Worm (Caenorhabditis elegans) whole organism, L4 larva: ENCODE data around the gene W08E12.6.

ENCODE experiments used
- D1046.2 ChIP-seq: fragments of 200-800 bp; sonication (Bioruptor generic); IDR thresholded peaks from 2 replicates; pipeline ENCODE4 v1.3.6; 2022; ENCODE audit warnings: missing genetic modification characterization, missing compliant biosample characterization
- F37D6.2 ChIP-seq: sonication (generic microtip); optimal IDR thresholded peaks from 2 replicates; lab custom pipeline; 2016; ENCODE audit warnings: mild to moderate bottlenecking, missing genetic modification characterization, missing compliant biosample characterization
- Y48G9A.11 ChIP-seq: fragments of 200-800 bp; sonication (Bioruptor generic); IDR thresholded peaks from 2 replicates; pipeline ENCODE4 v1.3.6; 2022; ENCODE audit warnings: missing genetic modification reagents, missing genetic modification characterization, missing compliant biosample characterization
- ZK337.2 ChIP-seq: fragments of 200-800 bp; sonication (Bioruptor generic); IDR thresholded peaks from 2 replicates; pipeline ENCODE4 v1.3.6; 2022; ENCODE audit warnings: missing genetic modification reagents, missing genetic modification characterization, missing compliant biosample characterization
- aly-2 ChIP-seq: sonication (generic microtip); optimal IDR thresholded peaks from 2 replicates; lab custom pipeline; 2018; ENCODE audit warnings: missing biosample characterization, missing genetic modification characterization
- ceh-28 ChIP-seq: fragments of 150-350 bp; optimal IDR thresholded peaks from 2 replicates; lab custom pipeline; 2014; ENCODE audit warnings: missing biosample characterization, missing genetic modification reagents, missing genetic modification characterization
- daf-19 ChIP-seq: fragments of 200-800 bp; sonication (Bioruptor generic); conservative IDR thresholded peaks from 2 replicates; pipeline ENCODE4 v1.3.6; 2022; ENCODE audit warnings: missing genetic modification characterization, missing compliant biosample characterization
- dpl-1 ChIP-seq: fragments of 150-350 bp; optimal IDR thresholded peaks from 2 replicates; lab custom pipeline; 2014; ENCODE audit warnings: missing biosample characterization, missing genetic modification reagents, missing genetic modification characterization
- duxl-1 ChIP-seq: sonication (generic microtip); optimal IDR thresholded peaks from 2 replicates; lab custom pipeline; 2016; ENCODE audit warnings: mild to moderate bottlenecking, missing genetic modification characterization, moderate library complexity, missing compliant biosample characterization; ENCODE audit not compliant: poor library complexity
- dve-1 ChIP-seq: sonication (generic microtip); optimal IDR thresholded peaks from 2 replicates; lab custom pipeline; 2017; ENCODE audit warnings: antibody characterized with exemption, mild to moderate bottlenecking, missing genetic modification characterization, missing compliant biosample characterization; ENCODE audit not compliant: insufficient read depth
- egl-27 ChIP-seq: sonication (generic microtip); optimal IDR thresholded peaks from 3 replicates; lab custom pipeline; 2017; ENCODE audit warnings: missing biosample characterization, missing genetic modification reagents, missing genetic modification characterization
- gei-8 ChIP-seq: fragments of 200-800 bp; sonication (Bioruptor generic); optimal IDR thresholded peaks from 2 replicates; lab custom pipeline; 2018; ENCODE audit warnings: mild to moderate bottlenecking, missing genetic modification characterization, missing compliant biosample characterization
- hlh-11 ChIP-seq: fragments of 200-800 bp; sonication (Bioruptor generic); optimal IDR thresholded peaks from 2 replicates; lab custom pipeline; 2018; ENCODE audit warnings: mild to moderate bottlenecking, missing genetic modification characterization, missing compliant biosample characterization
- hlh-30 ChIP-seq: sonication (generic microtip); optimal IDR thresholded peaks from 2 replicates; lab custom pipeline; 2017; ENCODE audit warnings: antibody characterized with exemption, mild to moderate bottlenecking, missing genetic modification characterization, missing compliant biosample characterization; ENCODE audit not compliant: insufficient read depth
- madf-5 ChIP-seq, 2 experiments: fragments of 200-800 bp; sonication (Bioruptor generic); IDR thresholded peaks; 2 replicates each; pipeline ENCODE4 v1.3.6; 2022; ENCODE audit warnings: missing compliant biosample characterization in 2 of 2, missing genetic modification characterization in 2 of 2
- mdt-29 ChIP-seq: fragments of 200-800 bp; sonication (Bioruptor generic); IDR thresholded peaks from 2 replicates; pipeline ENCODE4 v1.3.6; 2022; ENCODE audit warnings: missing genetic modification reagents, missing genetic modification characterization, missing compliant biosample characterization
- mes-2 ChIP-seq: sonication (generic microtip); optimal IDR thresholded peaks from 2 replicates; lab custom pipeline; 2016; ENCODE audit warnings: missing genotype, mild to moderate bottlenecking, missing genetic modification characterization, missing compliant biosample characterization; ENCODE audit not compliant: poor library complexity, severe bottlenecking
- mxl-3 ChIP-seq: fragments of 200-800 bp; sonication (Bioruptor generic); optimal IDR thresholded peaks from 2 replicates; lab custom pipeline; 2018; ENCODE audit warnings: mild to moderate bottlenecking, missing genetic modification characterization, missing compliant biosample characterization
- nhr-111 ChIP-seq: fragments of 200-800 bp; sonication (Bioruptor generic); optimal IDR thresholded peaks from 2 replicates; lab custom pipeline; 2018; ENCODE audit warnings: mild to moderate bottlenecking, missing genetic modification characterization, missing compliant biosample characterization
- nhr-237 ChIP-seq: sonication (generic microtip); optimal IDR thresholded peaks from 2 replicates; lab custom pipeline; 2017; ENCODE audit warnings: missing biosample characterization, missing genetic modification characterization
- nhr-28 ChIP-seq: fragments of 150-350 bp; optimal IDR thresholded peaks from 2 replicates; lab custom pipeline; 2014; ENCODE audit warnings: missing biosample characterization, missing genetic modification characterization
- nhr-76 ChIP-seq: fragments of 150-350 bp; optimal IDR thresholded peaks from 2 replicates; lab custom pipeline; 2014; ENCODE audit warnings: missing biosample characterization, missing genetic modification characterization
- nhr-77 ChIP-seq: fragments of 150-350 bp; optimal IDR thresholded peaks from 2 replicates; lab custom pipeline; 2014; ENCODE audit warnings: missing biosample characterization, missing genetic modification characterization
- pqm-1 ChIP-seq: sonication (generic microtip); optimal IDR thresholded peaks from 2 replicates; lab custom pipeline; 2017; ENCODE audit warnings: missing biosample characterization, missing genetic modification characterization
- sdz-12 ChIP-seq: fragments of 200-800 bp; sonication (Bioruptor generic); optimal IDR thresholded peaks from 2 replicates; lab custom pipeline; 2018; ENCODE audit warnings: mild to moderate bottlenecking, missing genetic modification characterization, missing compliant biosample characterization
- set-16 ChIP-seq: fragments of 200-800 bp; sonication (Bioruptor generic); IDR thresholded peaks from 2 replicates; pipeline ENCODE4 v1.3.6; 2022; ENCODE audit warnings: missing genetic modification reagents, missing genetic modification characterization, missing compliant biosample characterization
- spr-3 ChIP-seq: fragments of 200-800 bp; sonication (Bioruptor generic); optimal IDR thresholded peaks from 2 replicates; lab custom pipeline; 2018; ENCODE audit warnings: mild to moderate bottlenecking, missing genetic modification characterization, missing compliant biosample characterization
- unc-62 ChIP-seq, 3 experiments: fragments of 150-350 bp in 1 of 3; sonication (generic microtip); optimal IDR thresholded peaks in 2 of 3; peaks in 1 of 3; 1 replicate in 1 of 3; 2 replicates in 2 of 3; lab custom pipeline; 2014 to 2017; ENCODE audit warnings: missing biosample characterization in 3 of 3, missing genetic modification characterization in 3 of 3, missing genetic modification reagents in 3 of 3, missing genotype in 1 of 3
- zag-1 ChIP-seq: fragments of 150-350 bp; optimal IDR thresholded peaks from 2 replicates; lab custom pipeline; 2014; ENCODE audit warnings: missing biosample characterization, missing genetic modification characterization

Gene W08E12.6

DNA sequence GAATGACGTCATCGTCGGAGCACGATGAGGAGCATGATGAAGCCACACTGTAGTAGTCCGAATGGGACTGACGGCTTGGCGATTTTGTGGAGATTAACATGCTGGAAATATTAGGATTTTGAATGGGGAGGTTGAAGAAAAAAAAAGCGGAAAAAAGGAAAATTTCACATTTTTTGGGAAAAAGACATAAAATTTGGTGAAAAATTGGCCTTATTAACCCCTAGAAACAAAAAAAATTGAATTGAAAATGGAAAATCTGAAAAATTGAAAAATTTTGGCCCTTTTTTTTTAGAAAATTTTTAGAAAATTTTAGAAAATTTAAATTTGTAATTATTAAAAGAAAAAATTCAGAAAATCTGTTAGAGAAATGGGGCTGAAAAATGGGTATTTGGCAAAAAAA, 25.1 kb upstream of the W08E12.6 start, which contains the start of gene T26C12.3:
T26C12.3 (minus strand) TSS at position 101 of the 400 bp plus-strand sequence.
- TF ChIP-seq nhr-111 (GFP tag; lab: Kevin White, UChicago), result no peak
- no peak for TF ChIP-seq daf-19 (GFP tag; lab: Robert Waterston, UW)
- TF ChIP-seq aly-2 (tag; lab: Kevin White, UChicago), result no peak
- no peak for TF ChIP-seq dpl-1 (GFP tag; lab: Kevin White, UChicago)
- no peak for TF ChIP-seq spr-3 (GFP tag; lab: Kevin White, UChicago)
- no peak for TF ChIP-seq Y48G9A.11
- no peak for TF ChIP-seq F37D6.2 (tag; lab: Kevin White, UChicago)

DNA sequence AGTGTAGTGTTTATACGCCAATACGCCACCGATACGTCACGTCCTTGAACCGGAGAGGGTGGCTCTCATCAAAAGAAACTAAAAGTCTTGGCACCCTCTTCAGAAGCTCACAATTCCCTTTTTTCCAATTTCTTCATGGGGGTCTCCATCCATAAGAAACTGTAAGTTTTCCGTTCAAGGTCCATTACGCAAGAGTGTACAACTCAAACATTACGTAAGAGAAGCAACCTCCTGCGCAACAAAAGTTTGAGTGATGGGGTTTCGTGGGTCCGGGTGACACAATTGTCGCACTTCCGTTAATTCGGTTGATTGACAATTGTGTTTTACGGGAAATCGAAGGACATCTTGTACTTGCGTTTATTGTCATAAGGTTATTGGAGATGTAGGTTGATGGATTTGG, 19.6 kb upstream of the W08E12.6 start:
- TF ChIP-seq ZK337.2 (GFP tag; lab: Robert Waterston, UW), result 0 out of 2 replicates have a peak, but pooled peaks have one; percentile 15
- TF ChIP-seq pqm-1, result no peak
- no peak for TF ChIP-seq nhr-237
- TF ChIP-seq nhr-28 (tag; lab: Kevin White, UChicago), result no peak
- TF ChIP-seq, all 104 proteins: peak for 1

DNA sequence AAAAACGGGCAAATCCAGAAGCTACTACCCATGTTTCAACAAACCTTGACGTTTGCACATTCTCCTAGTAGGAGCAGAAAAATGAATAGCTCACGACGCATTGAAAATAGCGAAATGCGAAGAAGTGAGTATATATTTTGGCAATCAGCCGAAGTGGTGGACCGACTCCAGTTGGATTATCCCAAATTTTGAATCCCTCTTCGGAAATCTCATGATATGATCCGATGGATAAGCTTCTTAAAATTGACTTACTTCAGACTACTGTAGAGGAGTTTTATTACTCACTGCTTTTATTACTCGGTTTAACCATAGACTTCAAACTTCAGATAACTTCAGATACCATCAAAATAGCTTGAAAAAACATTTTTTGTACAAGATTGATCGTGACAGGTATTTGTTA, 9.2 kb upstream of the W08E12.6 start, which contains the start of gene gcy-23:
gcy-23 (minus strand) TSS at position 101 of the 400 bp plus-strand sequence.
- TF ChIP-seq dve-1, result no peak
- no peak for TF ChIP-seq nhr-77 (tag; lab: Kevin White, UChicago)
- no peak for TF ChIP-seq D1046.2 (GFP tag; lab: Robert Waterston, UW)
- no peak for TF ChIP-seq gei-8
- no peak for TF ChIP-seq unc-62 (GFP tag; optimal IDR thresholded peaks at IDR 0.05 in 1 of 2; lab: Kevin White, UChicago)
- TF ChIP-seq unc-62 (tag; optimal IDR thresholded peaks at IDR 0.05; lab: Kevin White, UChicago), result no peak
- no peak for TF ChIP-seq mes-2 (tag; lab: Kevin White, UChicago)
- no peak for TF ChIP-seq Y48G9A.11
- TF ChIP-seq sdz-12 (GFP tag; lab: Kevin White, UChicago), result no peak
- no peak for TF ChIP-seq ceh-28 (tag; lab: Kevin White, UChicago)

DNA sequence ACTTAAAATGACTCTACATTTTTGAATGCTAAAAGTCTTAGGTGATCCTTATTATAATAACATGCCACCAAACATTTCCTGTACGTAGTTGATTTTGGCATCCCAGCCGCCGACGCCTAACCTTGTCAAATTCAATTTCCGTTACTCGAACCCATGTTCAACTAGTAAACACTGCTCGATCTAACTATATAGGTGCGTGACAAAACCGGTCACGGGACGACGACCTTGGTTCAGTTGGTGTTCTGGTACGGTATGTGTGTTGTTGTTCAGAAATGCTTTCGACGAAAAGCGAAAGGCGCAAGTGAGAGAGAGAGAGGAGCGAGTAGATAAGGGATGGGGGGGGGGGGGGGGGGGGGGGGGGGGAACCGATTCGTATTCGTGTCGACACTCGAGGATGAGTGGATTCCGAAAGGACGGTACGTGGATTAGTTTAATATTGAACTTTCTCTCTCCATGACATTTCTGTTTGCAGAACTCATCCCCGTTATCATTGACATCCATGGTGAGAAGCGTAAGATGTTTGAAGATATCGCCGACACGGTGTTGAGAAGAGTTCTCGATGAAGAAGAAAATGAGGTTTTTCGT, 6.3 kb upstream of the W08E12.6 start, which contains the start of gene W08E12.8:
W08E12.8 (plus strand) TSS at position 395 of the 585 bp plus-strand sequence.
- TF ChIP-seq set-16 (GFP tag; lab: Robert Waterston, UW), result peak; percentile 66
- TF ChIP-seq hlh-11 (tag; lab: Kevin White, UChicago), result peak; percentile 3
- no peak for TF ChIP-seq nhr-76 (tag; lab: Kevin White, UChicago)
- peak; percentile 58 for TF ChIP-seq hlh-30 (tag; lab: Kevin White, UChicago)
- TF ChIP-seq mxl-3 (GFP tag; lab: Kevin White, UChicago), result peak; percentile 6

DNA sequence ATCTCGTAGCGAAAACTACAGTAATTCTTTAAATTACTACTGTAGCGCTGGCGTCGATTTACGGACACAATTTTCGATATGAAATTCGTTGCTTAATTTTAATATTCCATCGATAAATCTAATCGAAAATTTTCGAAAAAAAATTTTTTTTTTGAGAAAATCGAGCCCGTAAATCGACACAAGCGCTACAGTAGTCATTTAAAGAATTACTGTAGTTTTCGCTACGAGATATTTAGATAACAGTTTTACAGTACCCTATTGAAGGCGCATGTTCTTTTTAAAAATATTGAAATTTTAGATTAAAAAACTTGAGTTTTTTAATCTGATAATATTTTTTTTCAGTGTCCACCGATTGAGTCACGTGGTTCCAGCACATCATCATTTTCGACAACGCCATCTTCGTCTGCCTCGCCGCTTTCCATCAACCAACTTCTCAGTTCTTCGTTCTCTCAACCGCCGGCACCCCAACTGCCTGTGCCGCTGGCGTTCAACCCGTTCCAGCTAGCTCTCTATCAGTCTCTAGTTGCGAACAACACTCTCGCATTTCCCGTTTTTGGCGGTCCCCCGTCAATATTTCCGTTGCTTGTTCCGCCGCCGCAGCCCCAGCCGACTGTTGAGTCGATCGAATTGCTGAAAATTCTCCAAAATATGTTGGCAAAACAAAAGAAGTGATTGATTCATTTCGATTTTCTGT, 4.5 kb upstream of the W08E12.6 start:
- TF ChIP-seq madf-5 (GFP tag; IDR thresholded peaks at IDR 0.05; lab: Robert Waterston, UW) (no peak), zag-1 (no peak), egl-27 (tag; lab: Kevin White, UChicago) (no peak), nhr-28 (tag; lab: Kevin White, UChicago) (no peak), hlh-30 (tag; lab: Kevin White, UChicago) (peak; percentile 20), duxl-1 (tag; lab: Kevin White, UChicago) (no peak), set-16 (GFP tag; lab: Robert Waterston, UW) (peak; percentile 31; the same call in 1 of the 2 replicates), mdt-29 (GFP tag; lab: Robert Waterston, UW) (no peak)
- TF ChIP-seq, all 104 proteins: peak for 2
